Worm (Caenorhabditis elegans) whole organism, L1 larva: ENCODE results near the gene F44E2.7.

Experiments
- C34B4.2 ChIP-seq: sonication (generic microtip); optimal IDR thresholded peaks from 2 replicates; lab custom pipeline; 2017; ENCODE audit warnings: mild to moderate bottlenecking, missing genetic modification characterization, missing compliant biosample characterization
- blmp-1 ChIP-seq: fragments of 150-350 bp; optimal IDR thresholded peaks from 2 replicates; lab custom pipeline; 2014; ENCODE audit warnings: missing biosample characterization, missing genetic modification characterization
- fkh-10 ChIP-seq: sonication (generic microtip); optimal IDR thresholded peaks from 2 replicates; lab custom pipeline; 2017; ENCODE audit warnings: missing biosample characterization, missing genetic modification reagents, missing genetic modification characterization
- fos-1 ChIP-seq: fragments of 150-350 bp; optimal IDR thresholded peaks from 2 replicates; lab custom pipeline; 2014; ENCODE audit warnings: missing biosample characterization, missing genetic modification characterization
- irx-1 ChIP-seq: sonication (generic microtip); optimal IDR thresholded peaks from 2 replicates; lab custom pipeline; 2016; ENCODE audit warnings: missing genetic modification characterization, missing compliant biosample characterization
- mep-1 ChIP-seq: fragments of 150-350 bp; optimal IDR thresholded peaks from 2 replicates; lab custom pipeline; 2014; ENCODE audit warnings: missing biosample characterization, missing genetic modification characterization
- nhr-28 ChIP-seq: fragments of 150-350 bp; optimal IDR thresholded peaks from 2 replicates; lab custom pipeline; 2014; ENCODE audit warnings: missing biosample characterization, missing genetic modification characterization
- pqm-1 ChIP-seq: sonication (generic microtip); optimal IDR thresholded peaks from 3 replicates; lab custom pipeline; 2017; ENCODE audit warnings: missing biosample characterization, missing genetic modification characterization
- snpc-4 ChIP-seq: fragments of 150-350 bp; optimal IDR thresholded peaks from 2 replicates; lab custom pipeline; 2014; ENCODE audit warnings: missing biosample characterization, missing genetic modification characterization
- snu-23 ChIP-seq: sonication (generic microtip); optimal IDR thresholded peaks from 2 replicates; lab custom pipeline; 2016; ENCODE audit warnings: missing genetic modification characterization, missing compliant biosample characterization
- unc-130 ChIP-seq: fragments of 150-350 bp; optimal IDR thresholded peaks from 2 replicates; lab custom pipeline; 2017; ENCODE audit warnings: missing biosample characterization, missing genetic modification characterization, inconsistent platforms
- unc-86 ChIP-seq: sonication (generic microtip); optimal IDR thresholded peaks from 2 replicates; lab custom pipeline; 2016; ENCODE audit warnings: missing genetic modification characterization, missing compliant biosample characterization
- unc-98 ChIP-seq: fragments of 200-800 bp; sonication (Bioruptor generic); IDR thresholded peaks from 2 replicates; pipeline ENCODE4 v1.3.6; 2022; ENCODE audit warnings: missing genetic modification characterization, missing compliant biosample characterization
- ztf-11 ChIP-seq, 2 experiments: sonication (generic microtip); optimal IDR thresholded peaks; 2 replicates each; lab custom pipeline; 2016 to 2017; ENCODE audit warnings: missing genetic modification characterization in 2 of 2, missing biosample characterization in 1 of 2, missing compliant biosample characterization in 1 of 2

DNA sequence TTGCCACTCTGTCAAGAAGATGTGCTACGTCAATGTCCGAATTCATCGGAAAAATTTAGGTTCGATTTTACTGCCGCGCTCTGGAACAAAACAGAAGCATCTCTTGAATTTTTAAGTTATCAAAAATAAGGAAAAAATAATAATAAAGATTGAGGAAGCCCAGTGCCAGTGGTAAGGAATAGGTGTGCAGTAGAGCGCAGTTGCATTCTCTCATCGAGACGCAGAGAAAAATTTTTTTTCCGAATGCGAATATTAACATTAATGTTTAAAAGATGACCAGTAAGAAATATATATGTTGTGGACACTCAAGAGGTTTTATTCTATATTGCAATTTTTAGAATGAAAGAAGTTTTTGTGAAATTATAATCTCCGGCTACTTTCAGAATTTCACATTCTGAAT is 550 bp downstream of the F44E2.7 start:
- TF ChIP-seq fos-1 (tag; lab: Kevin White, UChicago) (no peak), nhr-28 (tag; lab: Kevin White, UChicago) (no peak), snu-23 (peak; percentile 62), unc-86 (tag; lab: Kevin White, UChicago) (peak; percentile 4), snpc-4 (no peak), mep-1 (tag; lab: Kevin White, UChicago) (peak; percentile 64), blmp-1 (peak; percentile 68), ztf-11 (tag; optimal IDR thresholded peaks at IDR 0.05; lab: Kevin White, UChicago) (no peak), C34B4.2 (no peak), pqm-1 (tag; lab: Kevin White, UChicago) (no peak), irx-1 (tag; lab: Kevin White, UChicago) (peak; percentile 23), unc-130 (tag; lab: Kevin White, UChicago) (peak; percentile 69), unc-98 (no peak), fkh-10 (GFP tag; lab: Kevin White, UChicago) (no peak)
